Fruit fly (Drosophila melanogaster) S2 (cell line): Measurements from ENCODE around the gene CG15529.

ENCODE experiments used
- CG8478 ChIP-seq: fragments of >200 bp; optimal IDR thresholded peaks from 2 replicates; lab custom pipeline; 2018
- CTCF ChIP-seq, 2 experiments: fragments of >200 bp; optimal IDR thresholded peaks; 2 replicates each; lab custom pipeline; 2018

DNA sequence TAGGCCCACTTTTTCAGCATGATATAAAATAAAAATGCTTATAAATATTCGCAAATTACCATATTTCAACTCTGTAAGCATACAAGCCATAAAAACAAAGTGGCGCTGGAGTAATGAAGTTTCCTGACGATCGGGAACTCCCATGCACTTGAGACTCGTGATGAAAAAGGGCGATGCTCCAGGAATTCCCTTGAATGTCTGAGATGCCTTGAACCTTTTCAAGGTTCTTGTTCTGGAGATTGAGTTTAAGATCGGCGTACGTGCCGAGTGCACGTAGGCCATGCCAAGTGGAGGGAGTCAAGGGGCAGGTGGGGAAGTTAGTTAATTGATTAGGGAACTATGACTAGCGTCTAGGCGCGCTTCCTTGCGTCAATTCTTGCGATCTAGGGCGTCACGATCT is 32.0 kb downstream of the CG15529 start:
- no peak for TF ChIP-seq CG8478 (lab: Kevin White, UChicago)
- no peak for TF ChIP-seq CTCF (optimal IDR thresholded peaks at IDR 0.05; lab: Kevin White, UChicago)
